Fruit fly (Drosophila melanogaster) whole organism: ENCODE measurements around the gene CG31650.

Experiments used
- CG8478 ChIP-seq: fragments of >200 bp; optimal IDR thresholded peaks from 2 replicates; lab custom pipeline; 2018; ENCODE audit warnings: inconsistent platforms
- Dll ChIP-seq: fragments of >200 bp; optimal IDR thresholded peaks from 2 replicates; lab custom pipeline; 2017
- EcR ChIP-seq, 2 experiments: fragments of >200 bp; optimal IDR thresholded peaks; 2 replicates each; lab custom pipeline; 2017; ENCODE audit warnings: missing biosample characterization in 2 of 2, missing genetic modification characterization in 2 of 2, missing genetic modification reagents in 2 of 2
- pan ChIP-seq: fragments of >200 bp; optimal IDR thresholded peaks from 2 replicates; lab custom pipeline; 2017
- psq ChIP-seq: fragments of >200 bp; optimal IDR thresholded peaks from 2 replicates; lab custom pipeline; 2017
- usp ChIP-seq: fragments of >200 bp; optimal IDR thresholded peaks from 2 replicates; lab custom pipeline; 2017; ENCODE audit warnings: missing biosample characterization, missing genetic modification characterization, mixed read lengths

The CG31650 gene

dm6 chr2L:5000287-5000871 lies 44.1 kb downstream of the CG31650 start:
- TF ChIP-seq CG8478 (lab: Kevin White, UChicago) (no peak), EcR (GFP tag; optimal IDR thresholded peaks at IDR 0.05; lab: Kevin White, UChicago) (no peak), pan (lab: Kevin White, UChicago) (no peak), psq (no peak), Dll (lab: Kevin White, UChicago) (no peak), usp (GFP tag; lab: Kevin White, UChicago) (no peak)

dm6 chr2L:4999389-5000032 lies 45.0 kb downstream of the CG31650 start:
- TF ChIP-seq EcR (GFP tag; optimal IDR thresholded peaks at IDR 0.05; lab: Kevin White, UChicago) (peak in 1 of 2 experiments; percentile 27), usp (GFP tag; lab: Kevin White, UChicago) (no peak)

dm6 chr2L:4998571-4999191 lies 45.8 kb downstream of the CG31650 start:
- no peak for TF ChIP-seq EcR (GFP tag; optimal IDR thresholded peaks at IDR 0.05; lab: Kevin White, UChicago)

- no peak for TF ChIP-seq EcR (GFP tag; optimal IDR thresholded peaks at IDR 0.05; lab: Kevin White, UChicago)
- TF ChIP-seq Dll (lab: Kevin White, UChicago) = no peak
- no peak for TF ChIP-seq pan (lab: Kevin White, UChicago)
- TF ChIP-seq psq = no peak
- TF ChIP-seq usp (GFP tag; lab: Kevin White, UChicago) = no peak
- TF ChIP-seq CG8478 (lab: Kevin White, UChicago) = no peak
These were observed 46.3 kb downstream of the CG31650 start for dm6 chr2L:4998260-4998560.

- TF ChIP-seq EcR (GFP tag; optimal IDR thresholded peaks at IDR 0.05; lab: Kevin White, UChicago) (peak in 1 of 2 experiments; percentile 67), psq (no peak), Dll (lab: Kevin White, UChicago) (no peak), usp (GFP tag; lab: Kevin White, UChicago) (no peak), CG8478 (lab: Kevin White, UChicago) (peak; percentile 64)
These were observed 46.9 kb downstream of the CG31650 start for dm6 chr2L:4997401-4998259.

dm6 chr2L:4996283-4996922 lies 48.1 kb downstream of the CG31650 start:
- TF ChIP-seq EcR (GFP tag; optimal IDR thresholded peaks at IDR 0.05; lab: Kevin White, UChicago) = no peak

- TF ChIP-seq pan (lab: Kevin White, UChicago) = no peak
- TF ChIP-seq Dll (lab: Kevin White, UChicago) = no peak
- TF ChIP-seq EcR (GFP tag; optimal IDR thresholded peaks at IDR 0.05; lab: Kevin White, UChicago) = no peak
- TF ChIP-seq CG8478 (lab: Kevin White, UChicago) = no peak
- no peak for TF ChIP-seq usp (GFP tag; lab: Kevin White, UChicago)
- TF ChIP-seq psq = no peak
These were observed 48.7 kb downstream of the CG31650 start for dm6 chr2L:4995837-4996136.

- TF ChIP-seq usp (GFP tag; lab: Kevin White, UChicago) = no peak
- no peak for TF ChIP-seq EcR (GFP tag; optimal IDR thresholded peaks at IDR 0.05; lab: Kevin White, UChicago)
- TF ChIP-seq pan (lab: Kevin White, UChicago) = no peak
- no peak for TF ChIP-seq CG8478 (lab: Kevin White, UChicago)
- TF ChIP-seq psq = no peak
- TF ChIP-seq Dll (lab: Kevin White, UChicago) = no peak
These were observed 49.3 kb downstream of the CG31650 start for dm6 chr2L:4995010-4995836.
